Worm (Caenorhabditis elegans) whole organism, young adult: ENCODE results near the gene gcy-29.

ENCODE experiments used
- B0019.2 ChIP-seq: fragments of 200-800 bp; sonication (Bioruptor generic); conservative IDR thresholded peaks from 2 replicates; pipeline ENCODE4 v1.3.6; 2022; ENCODE audit warnings: missing genetic modification reagents, missing genetic modification characterization, missing compliant biosample characterization
- B0035.1 ChIP-seq: sonication (generic microtip); optimal IDR thresholded peaks from 2 replicates; lab custom pipeline; 2016; ENCODE audit warnings: missing genetic modification characterization, mild to moderate bottlenecking, missing compliant biosample characterization, missing genotype, missing genetic modification reagents
- C06A6.2 ChIP-seq: fragments of 200-800 bp; sonication (Bioruptor generic); conservative IDR thresholded peaks from 2 replicates; pipeline ENCODE4 v1.3.6; 2022; ENCODE audit warnings: missing genetic modification characterization, missing compliant biosample characterization
- F22D6.2 ChIP-seq: sonication (generic microtip); optimal IDR thresholded peaks from 2 replicates; lab custom pipeline; 2016; ENCODE audit warnings: mild to moderate bottlenecking, missing genetic modification characterization, missing compliant biosample characterization
- F23B12.7 ChIP-seq: sonication (generic microtip); optimal IDR thresholded peaks from 2 replicates; lab custom pipeline; 2017; ENCODE audit warnings: missing genetic modification characterization, mild to moderate bottlenecking, missing compliant biosample characterization, antibody characterized with exemption, moderate library complexity; ENCODE audit not compliant: insufficient read depth
- F33H1.4 ChIP-seq: fragments of 200-800 bp; sonication (Bioruptor generic); IDR thresholded peaks from 2 replicates; pipeline ENCODE4 v1.3.6; 2022; ENCODE audit warnings: missing genetic modification reagents, missing genetic modification characterization, missing compliant biosample characterization
- F39B2.1 ChIP-seq: fragments of 200-800 bp; sonication (Bioruptor generic); IDR thresholded peaks from 2 replicates; pipeline ENCODE4 v1.3.6; 2022; ENCODE audit warnings: missing genetic modification reagents, missing genetic modification characterization, missing compliant biosample characterization
- F57A8.1 ChIP-seq: fragments of 200-800 bp; sonication (Bioruptor generic); optimal IDR thresholded peaks from 2 replicates; lab custom pipeline; 2018; ENCODE audit warnings: mild to moderate bottlenecking, missing genetic modification characterization, moderate library complexity, missing compliant biosample characterization
- Y53F4B.3 ChIP-seq: fragments of 200-800 bp; sonication (Bioruptor generic); IDR thresholded peaks from 2 replicates; pipeline ENCODE4 v1.3.6; 2022; ENCODE audit warnings: missing genetic modification reagents, missing genetic modification characterization, missing compliant biosample characterization
- Y67H2A.10 ChIP-seq: fragments of 200-800 bp; sonication (Bioruptor generic); conservative IDR thresholded peaks from 2 replicates; pipeline ENCODE4 v1.3.6; 2022; ENCODE audit warnings: missing genetic modification reagents, missing genetic modification characterization, missing compliant biosample characterization
- ZK185.1 ChIP-seq: sonication (generic microtip); optimal IDR thresholded peaks from 2 replicates; lab custom pipeline; 2016; ENCODE audit warnings: mild to moderate bottlenecking, missing genetic modification characterization, missing compliant biosample characterization; ENCODE audit not compliant: poor library complexity, severe bottlenecking
- ama-1 ChIP-seq, 3 experiments: fragments of 150-350 bp in 1 of 3; sonication (generic microtip) in 2 of 3; optimal IDR thresholded peaks; 2 replicates each; lab custom pipeline; 2014 to 2018; ENCODE audit warnings: missing biosample characterization in 2 of 3, missing genetic modification characterization in 2 of 3, missing genetic modification reagents in 2 of 3
- atf-7 ChIP-seq: sonication (generic microtip); optimal IDR thresholded peaks from 2 replicates; lab custom pipeline; 2017; ENCODE audit warnings: mild to moderate bottlenecking, missing genetic modification characterization, missing compliant biosample characterization
- attf-6 ChIP-seq: fragments of 200-800 bp; sonication (Bioruptor generic); IDR thresholded peaks from 2 replicates; pipeline ENCODE4 v1.3.6; 2022; ENCODE audit warnings: missing genetic modification reagents, missing genetic modification characterization, missing compliant biosample characterization
- bed-1 ChIP-seq: fragments of 200-800 bp; sonication (Bioruptor generic); IDR thresholded peaks from 2 replicates; pipeline ENCODE4 v1.3.6; 2022; ENCODE audit warnings: missing genetic modification reagents, missing genetic modification characterization, missing compliant biosample characterization
- bed-2 ChIP-seq: fragments of 200-800 bp; sonication (Bioruptor generic); IDR thresholded peaks from 2 replicates; pipeline ENCODE4 v1.3.6; 2022; ENCODE audit warnings: missing genetic modification reagents, missing genetic modification characterization, missing compliant biosample characterization
- cebp-1 ChIP-seq, 2 experiments: fragments of 200-800 bp in 1 of 2; sonication (Bioruptor generic) in 1 of 2; sonication (generic microtip) in 1 of 2; IDR thresholded peaks in 1 of 2; optimal IDR thresholded peaks in 1 of 2; 2 replicates each; pipeline versions ENCODE4 v1.3.6 to Lab custom; 2017 to 2022; ENCODE audit warnings: missing compliant biosample characterization in 2 of 2, missing genetic modification characterization in 2 of 2, mild to moderate bottlenecking in 1 of 2, missing genetic modification reagents in 1 of 2, moderate library complexity in 1 of 2
- ceh-100 ChIP-seq: fragments of 200-800 bp; sonication (Bioruptor generic); IDR thresholded peaks from 2 replicates; pipeline ENCODE4 v1.3.6; 2022; ENCODE audit warnings: missing genetic modification reagents, missing genetic modification characterization, missing compliant biosample characterization
- ceh-40 ChIP-seq: fragments of 200-800 bp; sonication (Bioruptor generic); IDR thresholded peaks from 2 replicates; pipeline ENCODE4 v1.3.6; 2022; ENCODE audit warnings: missing genetic modification characterization, missing compliant biosample characterization
- ceh-58 ChIP-seq: fragments of 200-800 bp; sonication (Bioruptor generic); IDR thresholded peaks from 2 replicates; pipeline ENCODE4 v1.3.6; 2022; ENCODE audit warnings: missing genetic modification characterization, missing compliant biosample characterization
- ceh-79 ChIP-seq: sonication (generic microtip); optimal IDR thresholded peaks from 2 replicates; lab custom pipeline; 2017; ENCODE audit warnings: mild to moderate bottlenecking, missing genetic modification characterization, missing compliant biosample characterization
- dox-1 ChIP-seq: fragments of 200-800 bp; sonication (Bioruptor generic); IDR thresholded peaks from 2 replicates; pipeline ENCODE4 v1.3.6; 2022; ENCODE audit warnings: missing genetic modification reagents, missing genetic modification characterization, missing compliant biosample characterization
- egl-18 ChIP-seq: fragments of 200-800 bp; sonication (Bioruptor generic); IDR thresholded peaks from 2 replicates; pipeline ENCODE4 v1.3.6; 2022; ENCODE audit warnings: missing genetic modification reagents, missing genetic modification characterization, missing compliant biosample characterization
- gei-17 ChIP-seq: fragments of 200-800 bp; sonication (Bioruptor generic); optimal IDR thresholded peaks from 2 replicates; lab custom pipeline; 2018; ENCODE audit warnings: mild to moderate bottlenecking, missing genetic modification characterization, missing compliant biosample characterization
- him-1 ChIP-seq: sonication (generic microtip); optimal IDR thresholded peaks from 2 replicates; lab custom pipeline; 2016; ENCODE audit warnings: missing genotype, missing genetic modification reagents, missing genetic modification characterization, missing compliant biosample characterization
- hmg-20 ChIP-seq: fragments of 200-800 bp; sonication (Bioruptor generic); IDR thresholded peaks from 2 replicates; pipeline ENCODE4 v1.3.6; 2022; ENCODE audit warnings: missing genetic modification reagents, missing genetic modification characterization, missing compliant biosample characterization
- hrde-1 ChIP-seq: sonication (generic microtip); optimal IDR thresholded peaks from 2 replicates; lab custom pipeline; 2016; ENCODE audit warnings: missing genetic modification characterization, mild to moderate bottlenecking, missing compliant biosample characterization, moderate library complexity, missing genotype, missing genetic modification reagents, borderline replicate concordance
- lin-35 ChIP-seq, 3 experiments: fragments of 150-350 bp in 2 of 3; sonication (generic microtip) in 1 of 3; optimal IDR thresholded peaks; 2 replicates each; lab custom pipeline; 2014 to 2018; ENCODE audit warnings: missing biosample characterization in 3 of 3, missing genetic modification characterization in 3 of 3, missing genetic modification reagents in 3 of 3
- lin-54 ChIP-seq: fragments of 200-800 bp; sonication (Bioruptor generic); optimal IDR thresholded peaks from 2 replicates; lab custom pipeline; 2018; ENCODE audit warnings: mild to moderate bottlenecking, missing genetic modification characterization, missing compliant biosample characterization
- lsy-27 ChIP-seq: sonication (generic microtip); optimal IDR thresholded peaks from 2 replicates; lab custom pipeline; 2017; ENCODE audit warnings: missing genetic modification characterization, mild to moderate bottlenecking, missing compliant biosample characterization, antibody characterized with exemption, missing genotype, borderline replicate concordance; ENCODE audit not compliant: insufficient read depth
- madf-3 ChIP-seq: fragments of 200-800 bp; sonication (Bioruptor generic); IDR thresholded peaks from 2 replicates; pipeline ENCODE4 v1.3.6; 2022; ENCODE audit warnings: missing genetic modification reagents, missing genetic modification characterization, missing compliant biosample characterization
- madf-8 ChIP-seq: fragments of 200-800 bp; sonication (Bioruptor generic); conservative IDR thresholded peaks from 2 replicates; pipeline ENCODE4 v1.3.6; 2022; ENCODE audit warnings: missing genetic modification reagents, missing genetic modification characterization, missing compliant biosample characterization
- nhr-120 ChIP-seq: fragments of 200-800 bp; sonication (Bioruptor generic); IDR thresholded peaks from 2 replicates; pipeline ENCODE4 v1.3.6; 2022; ENCODE audit warnings: missing genetic modification characterization, missing compliant biosample characterization
- nhr-179 ChIP-seq: sonication (generic microtip); optimal IDR thresholded peaks from 2 replicates; lab custom pipeline; 2016; ENCODE audit warnings: mild to moderate bottlenecking, missing genetic modification characterization, missing compliant biosample characterization
- nhr-27 ChIP-seq: fragments of 200-800 bp; sonication (Bioruptor generic); optimal IDR thresholded peaks from 2 replicates; lab custom pipeline; 2018; ENCODE audit warnings: mild to moderate bottlenecking, missing genetic modification characterization, moderate library complexity, missing compliant biosample characterization
- pbrm-1 ChIP-seq: fragments of 200-800 bp; sonication (Bioruptor generic); IDR thresholded peaks from 2 replicates; pipeline ENCODE4 v1.3.6; 2022; ENCODE audit warnings: missing genetic modification reagents, missing genetic modification characterization, missing compliant biosample characterization
- rec-8 ChIP-seq, 2 experiments: sonication (generic microtip); optimal IDR thresholded peaks; 2 replicates each; lab custom pipeline; 2016; ENCODE audit warnings: mild to moderate bottlenecking in 2 of 2, missing genetic modification characterization in 2 of 2, missing genetic modification reagents in 2 of 2, missing genotype in 2 of 2, missing biosample characterization in 1 of 2, missing compliant biosample characterization in 1 of 2, moderate library complexity in 1 of 2
- snpc-1.1 ChIP-seq: sonication (generic microtip); optimal IDR thresholded peaks from 2 replicates; lab custom pipeline; 2017; ENCODE audit warnings: missing genetic modification characterization, mild to moderate bottlenecking, missing compliant biosample characterization, antibody characterized with exemption, moderate library complexity, missing genotype, missing genetic modification reagents; ENCODE audit not compliant: insufficient read depth
- snpc-1.3 ChIP-seq: sonication (generic microtip); optimal IDR thresholded peaks from 2 replicates; lab custom pipeline; 2017; ENCODE audit warnings: missing genetic modification characterization, mild to moderate bottlenecking, missing compliant biosample characterization, antibody characterized with exemption, moderate library complexity, missing genotype, missing genetic modification reagents; ENCODE audit not compliant: insufficient read depth
- snpc-3.4 ChIP-seq: sonication (generic microtip); optimal IDR thresholded peaks from 2 replicates; lab custom pipeline; 2017; ENCODE audit warnings: missing genetic modification characterization, mild to moderate bottlenecking, missing compliant biosample characterization, antibody characterized with exemption, moderate library complexity, missing genotype, missing genetic modification reagents
- sptf-2 ChIP-seq: fragments of 200-800 bp; sonication (Bioruptor generic); optimal IDR thresholded peaks from 2 replicates; lab custom pipeline; 2018; ENCODE audit warnings: mild to moderate bottlenecking, missing genetic modification characterization, missing compliant biosample characterization
- tlf-1 ChIP-seq: fragments of 200-800 bp; sonication (Bioruptor generic); optimal IDR thresholded peaks from 2 replicates; lab custom pipeline; 2018; ENCODE audit warnings: mild to moderate bottlenecking, missing genetic modification characterization, missing compliant biosample characterization
- zfh-2 ChIP-seq: fragments of 200-800 bp; sonication (Bioruptor generic); conservative IDR thresholded peaks from 2 replicates; pipeline ENCODE4 v1.3.6; 2022; ENCODE audit warnings: missing genetic modification reagents, missing genetic modification characterization, missing compliant biosample characterization
- ztf-26 ChIP-seq: sonication (generic microtip); optimal IDR thresholded peaks from 2 replicates; lab custom pipeline; 2017; ENCODE audit warnings: missing genetic modification characterization, missing compliant biosample characterization

The gcy-29 gene

ce11 chrII:14496809-14497208 is 51.8 kb downstream of the gcy-29 start (continued):
- TF ChIP-seq ceh-40: peak; percentile 85
- TF ChIP-seq nhr-120 (GFP tag; lab: Robert Waterston, UW): peak; percentile 89; the same call in 1 of the 2 replicates
- 0 out of 2 replicates have a peak, but pooled peaks have one; percentile 75 for TF ChIP-seq ceh-58 (GFP tag; lab: Robert Waterston, UW)
- peak; percentile 42 for TF ChIP-seq F22D6.2 (tag; lab: Kevin White, UChicago)
- TF ChIP-seq bed-2 (GFP tag; lab: Robert Waterston, UW): peak; percentile 61; the same call in 1 of the 2 replicates
- peak; percentile 60 for TF ChIP-seq tlf-1 (GFP tag; lab: Kevin White, UChicago)
- TF ChIP-seq lsy-27 (tag; lab: Kevin White, UChicago): peak; percentile 58
- TF ChIP-seq Y53F4B.3 (GFP tag; lab: Robert Waterston, UW): no peak; the same call in 1 of the 2 replicates
- TF ChIP-seq snpc-1.3 (tag; lab: Kevin White, UChicago): peak; percentile 92
- TF ChIP-seq ceh-79 (tag; lab: Kevin White, UChicago): peak; percentile 58
- 0 out of 2 replicates have a peak, but pooled peaks have one; percentile 66 for TF ChIP-seq attf-6 (GFP tag; lab: Robert Waterston, UW)
- no peak for TF ChIP-seq bed-1
- no peak for TF ChIP-seq nhr-179 (tag; lab: Kevin White, UChicago)
- TF ChIP-seq F57A8.1 (GFP tag; lab: Kevin White, UChicago): peak; percentile 92
- peak; percentile 94 for TF ChIP-seq dox-1
- TF ChIP-seq snpc-1.1 (tag; lab: Kevin White, UChicago): peak; percentile 86
- peak; percentile 85 for TF ChIP-seq snpc-3.4 (tag; lab: Kevin White, UChicago)
- TF ChIP-seq B0035.1: peak; percentile 59
- TF ChIP-seq C06A6.2 (GFP tag; lab: Robert Waterston, UW): peak; percentile 66
- peak; percentile 86 for TF ChIP-seq sptf-2 (GFP tag; lab: Kevin White, UChicago)
- peak; percentile 9 for TF ChIP-seq ama-1 (optimal IDR thresholded peaks at IDR 0.05; lab: Kevin White, UChicago)
- peak; percentile 46 to 95 for TF ChIP-seq ama-1 (GFP tag; optimal IDR thresholded peaks at IDR 0.05; lab: Kevin White, UChicago)
- peak; percentile 80 for TF ChIP-seq hrde-1 (tag; lab: Kevin White, UChicago)
- TF ChIP-seq zfh-2: 0 out of 2 replicates have a peak, but pooled peaks have one; percentile 53
- peak; percentile 72; the same call in 1 of the 2 replicates for TF ChIP-seq pbrm-1 (GFP tag; lab: Robert Waterston, UW)
- TF ChIP-seq madf-3: 0 out of 2 replicates have a peak, but pooled peaks have one; percentile 11
- TF ChIP-seq F39B2.1 (GFP tag; lab: Robert Waterston, UW): no peak
- TF ChIP-seq him-1 (tag; lab: Kevin White, UChicago): peak; percentile 95
- TF ChIP-seq lin-35 (GFP tag; optimal IDR thresholded peaks at IDR 0.05; lab: Kevin White, UChicago): peak in 1 of 3 experiments; percentile 79
- TF ChIP-seq ztf-26: peak; percentile 91
- TF ChIP-seq F33H1.4 (GFP tag; lab: Robert Waterston, UW): peak; percentile 54
- peak; percentile 86 for TF ChIP-seq lin-54 (GFP tag; lab: Kevin White, UChicago)
- peak; percentile 96 for TF ChIP-seq F23B12.7 (tag; lab: Kevin White, UChicago)
- no peak for TF ChIP-seq egl-18 (GFP tag; lab: Robert Waterston, UW)
- peak; percentile 47; the same call in 1 of the 2 replicates for TF ChIP-seq cebp-1 (GFP tag; IDR thresholded peaks at IDR 0.05; lab: Robert Waterston, UW)
- peak; percentile 85 for TF ChIP-seq cebp-1 (tag; optimal IDR thresholded peaks at IDR 0.05; lab: Kevin White, UChicago)
- peak; percentile 36; the same call in 1 of the 2 replicates for TF ChIP-seq madf-8
- TF ChIP-seq B0019.2 (GFP tag; lab: Robert Waterston, UW): peak; percentile 42; the same call in 1 of the 2 replicates
- TF ChIP-seq rec-8 (tag; optimal IDR thresholded peaks at IDR 0.05; lab: Kevin White, UChicago): peak; percentile 86 to 91
- TF ChIP-seq Y67H2A.10: peak; percentile 36; the same call in 1 of the 2 replicates
- peak; percentile 87 for TF ChIP-seq ZK185.1 (tag; lab: Kevin White, UChicago)
- peak; percentile 86 for TF ChIP-seq atf-7 (tag; lab: Kevin White, UChicago)
- TF ChIP-seq ceh-100: peak; percentile 67
- TF ChIP-seq nhr-27 (tag; lab: Kevin White, UChicago): no peak
- TF ChIP-seq gei-17: peak; percentile 59
- TF ChIP-seq hmg-20 (GFP tag; lab: Robert Waterston, UW): peak; percentile 78; the same call in 1 of the 2 replicates
